Worm (Caenorhabditis elegans) whole organism, L2 larva: ENCODE measurements around the gene oac-50.

Experiments used
- F13H6.1 ChIP-seq: sonication (generic microtip); optimal IDR thresholded peaks from 2 replicates; lab custom pipeline; 2016; ENCODE audit warnings: missing genetic modification characterization, missing compliant biosample characterization
- aly-2 ChIP-seq: fragments of 150-350 bp; optimal IDR thresholded peaks from 2 replicates; lab custom pipeline; 2014; ENCODE audit warnings: missing biosample characterization, missing genetic modification characterization
- ama-1 ChIP-seq: fragments of 150-350 bp; optimal IDR thresholded peaks from 2 replicates; lab custom pipeline; 2018; ENCODE audit warnings: inconsistent platforms
- ceh-82 ChIP-seq: fragments of 150-350 bp; optimal IDR thresholded peaks from 2 replicates; lab custom pipeline; 2014; ENCODE audit warnings: missing biosample characterization, missing genetic modification characterization
- elt-3 ChIP-seq: sonication (generic microtip); optimal IDR thresholded peaks from 2 replicates; lab custom pipeline; 2017; ENCODE audit warnings: missing biosample characterization, missing genetic modification characterization
- lin-13 ChIP-seq: fragments of 150-350 bp; optimal IDR thresholded peaks from 2 replicates; lab custom pipeline; 2014; ENCODE audit warnings: missing biosample characterization, missing genetic modification reagents, missing genetic modification characterization
- lin-39 ChIP-seq: fragments of 150-350 bp; optimal IDR thresholded peaks from 2 replicates; lab custom pipeline; 2014; ENCODE audit warnings: missing biosample characterization, missing genetic modification reagents, missing genetic modification characterization
- nhr-237 ChIP-seq: fragments of 150-350 bp; optimal IDR thresholded peaks from 2 replicates; lab custom pipeline; 2014; ENCODE audit warnings: missing biosample characterization, missing genetic modification characterization
- nhr-25 ChIP-seq: fragments of 150-350 bp; sonication (generic microtip); optimal IDR thresholded peaks from 3 replicates; lab custom pipeline; 2014; ENCODE audit warnings: missing biosample characterization, missing genetic modification characterization
- unc-55 ChIP-seq: fragments of 150-350 bp; sonication (generic microtip); optimal IDR thresholded peaks from 3 replicates; lab custom pipeline; 2014; ENCODE audit warnings: missing biosample characterization, missing genetic modification reagents, missing genetic modification characterization
- unc-62 ChIP-seq: fragments of 150-350 bp; optimal IDR thresholded peaks from 2 replicates; lab custom pipeline; 2014; ENCODE audit warnings: missing biosample characterization, missing genetic modification reagents, missing genetic modification characterization
- zag-1 ChIP-seq: fragments of 150-350 bp; optimal IDR thresholded peaks from 2 replicates; lab custom pipeline; 2014; ENCODE audit warnings: missing biosample characterization, missing genetic modification characterization
- ztf-11 ChIP-seq: sonication (generic microtip); optimal IDR thresholded peaks from 2 replicates; lab custom pipeline; 2017; ENCODE audit warnings: missing biosample characterization, missing genetic modification characterization
- ztf-4 ChIP-seq: fragments of 150-350 bp; optimal IDR thresholded peaks from 2 replicates; lab custom pipeline; 2014; ENCODE audit warnings: missing biosample characterization, missing genetic modification characterization

- no peak for TF ChIP-seq lin-39 (tag; lab: Kevin White, UChicago)
- no peak for TF ChIP-seq F13H6.1 (tag; lab: Kevin White, UChicago)
- no peak for TF ChIP-seq ama-1
- no peak for TF ChIP-seq aly-2 (tag; lab: Kevin White, UChicago)
- no peak for TF ChIP-seq lin-13 (GFP tag; lab: Kevin White, UChicago)
- no peak for TF ChIP-seq unc-55 (GFP tag; lab: Kevin White, UChicago)
- TF ChIP-seq ztf-4 (tag; lab: Kevin White, UChicago) = no peak
- no peak for TF ChIP-seq nhr-237 (tag; lab: Kevin White, UChicago)
- no peak for TF ChIP-seq ceh-82 (tag; lab: Kevin White, UChicago)
- no peak for TF ChIP-seq unc-62 (GFP tag; lab: Kevin White, UChicago)
- no peak for TF ChIP-seq elt-3
- no peak for TF ChIP-seq ztf-11
- peak; percentile 6 for TF ChIP-seq nhr-25
- TF ChIP-seq zag-1 (tag; lab: Kevin White, UChicago) = no peak
Observed at ce11 chrV:9078067-9078581, 4.8 kb upstream of the oac-50 start.
